Worm (Caenorhabditis elegans): Measurements from ENCODE around the gene cyp-13A3.

- TF ChIP-seq nhr-25 (tag; optimal IDR thresholded peaks at IDR 0.05; ENCODE audit: borderline replicate concordance, insufficient read depth) (no peak), set-16 (GFP tag; IDR thresholded peaks at IDR 0.05) (no peak), ama-1 (optimal IDR thresholded peaks at IDR 0.05) (no peak), lir-3 (tag; optimal IDR thresholded peaks at IDR 0.05) (no peak), mdl-1 (tag; optimal IDR thresholded peaks at IDR 0.05) (peak in 1 of 2 experiments; percentile 20)
Measured at ce11 chrII:9769797-9770520, 23.1 kb downstream of the cyp-13A3 start, which contains the start of gene aqp-10.
